Worm (Caenorhabditis elegans) whole organism, late embryonic: ENCODE data around the gene ceh-36.

Source experiments
- C38D4.7 ChIP-seq: fragments of 200-800 bp; sonication (Bioruptor generic); optimal IDR thresholded peaks from 2 replicates; lab custom pipeline; 2018; ENCODE audit warnings: mild to moderate bottlenecking, missing genetic modification characterization, moderate library complexity, missing compliant biosample characterization
- F13H6.1 ChIP-seq: sonication (generic microtip); optimal IDR thresholded peaks from 2 replicates; lab custom pipeline; 2016; ENCODE audit warnings: missing genetic modification characterization, missing compliant biosample characterization
- K02D7.2 ChIP-seq: sonication (generic microtip); optimal IDR thresholded peaks from 2 replicates; lab custom pipeline; 2017; ENCODE audit warnings: mild to moderate bottlenecking, missing genetic modification characterization, missing compliant biosample characterization
- Y22D7AL.16 ChIP-seq: sonication (generic microtip); optimal IDR thresholded peaks from 2 replicates; lab custom pipeline; 2016; ENCODE audit warnings: missing genetic modification characterization, missing compliant biosample characterization
- ceh-18 ChIP-seq: sonication (generic microtip); optimal IDR thresholded peaks from 2 replicates; lab custom pipeline; 2016; ENCODE audit warnings: missing genetic modification characterization, missing compliant biosample characterization
- ceh-2 ChIP-seq: sonication (generic microtip); optimal IDR thresholded peaks from 2 replicates; lab custom pipeline; 2016; ENCODE audit warnings: missing genotype, missing genetic modification characterization, missing compliant biosample characterization
- ceh-31 ChIP-seq: sonication (generic microtip); optimal IDR thresholded peaks from 2 replicates; lab custom pipeline; 2016; ENCODE audit warnings: missing genetic modification characterization, missing compliant biosample characterization
- ceh-34 ChIP-seq: sonication (generic microtip); optimal IDR thresholded peaks from 2 replicates; lab custom pipeline; 2016; ENCODE audit warnings: mild to moderate bottlenecking, missing genetic modification characterization, missing compliant biosample characterization
- ceh-45 ChIP-seq: fragments of 200-800 bp; sonication (Bioruptor generic); IDR thresholded peaks from 2 replicates; pipeline ENCODE4 v1.3.6; 2022; ENCODE audit warnings: missing genetic modification reagents, missing genetic modification characterization, missing compliant biosample characterization
- ceh-6 ChIP-seq: fragments of 200-800 bp; sonication (Bioruptor generic); optimal IDR thresholded peaks from 2 replicates; lab custom pipeline; 2018; ENCODE audit warnings: mild to moderate bottlenecking, missing genetic modification characterization, missing compliant biosample characterization
- ceh-9 ChIP-seq: sonication (generic microtip); optimal IDR thresholded peaks from 2 replicates; lab custom pipeline; 2016; ENCODE audit warnings: mild to moderate bottlenecking, missing genetic modification characterization, inconsistent platforms, missing compliant biosample characterization
- che-1 ChIP-seq: sonication (generic microtip); optimal IDR thresholded peaks from 2 replicates; lab custom pipeline; 2016; ENCODE audit warnings: mild to moderate bottlenecking, missing genetic modification characterization, missing compliant biosample characterization
- dmd-4 ChIP-seq: sonication (generic microtip); optimal IDR thresholded peaks from 2 replicates; lab custom pipeline; 2016; ENCODE audit warnings: borderline replicate concordance, missing genetic modification characterization, missing compliant biosample characterization
- dve-1 ChIP-seq: sonication (generic microtip); optimal IDR thresholded peaks from 2 replicates; lab custom pipeline; 2017; ENCODE audit warnings: antibody characterized with exemption, mild to moderate bottlenecking, missing genetic modification characterization, missing compliant biosample characterization
- elt-4 ChIP-seq: sonication (generic microtip); optimal IDR thresholded peaks from 2 replicates; lab custom pipeline; 2016; ENCODE audit warnings: missing genetic modification characterization, missing compliant biosample characterization
- ets-4 ChIP-seq: sonication (generic microtip); optimal IDR thresholded peaks from 2 replicates; lab custom pipeline; 2016; ENCODE audit warnings: missing genetic modification characterization, missing compliant biosample characterization
- fkh-10 ChIP-seq: fragments of 150-350 bp; optimal IDR thresholded peaks from 2 replicates; lab custom pipeline; 2014; ENCODE audit warnings: missing biosample characterization, missing genetic modification reagents, missing genetic modification characterization
- gmeb-2 ChIP-seq: sonication (generic microtip); optimal IDR thresholded peaks from 2 replicates; lab custom pipeline; 2016; ENCODE audit warnings: missing genetic modification characterization, inconsistent platforms, missing compliant biosample characterization
- hlh-15 ChIP-seq: sonication (generic microtip); optimal IDR thresholded peaks from 2 replicates; lab custom pipeline; 2016; ENCODE audit warnings: missing genetic modification characterization, missing compliant biosample characterization
- hlh-30 ChIP-seq: sonication (generic microtip); optimal IDR thresholded peaks from 2 replicates; lab custom pipeline; 2017; ENCODE audit warnings: antibody characterized with exemption, missing genetic modification characterization, missing compliant biosample characterization; ENCODE audit not compliant: insufficient read depth
- hlh-6 ChIP-seq: sonication (generic microtip); optimal IDR thresholded peaks from 2 replicates; lab custom pipeline; 2016; ENCODE audit warnings: missing genotype, missing genetic modification characterization, missing compliant biosample characterization
- hlh-8 ChIP-seq: sonication (generic microtip); optimal IDR thresholded peaks from 2 replicates; lab custom pipeline; 2016; ENCODE audit warnings: missing genotype, missing genetic modification characterization, missing compliant biosample characterization
- lim-6 ChIP-seq: sonication (generic microtip); optimal IDR thresholded peaks from 2 replicates; lab custom pipeline; 2016; ENCODE audit warnings: missing genetic modification characterization, missing compliant biosample characterization
- madf-2 ChIP-seq: sonication (generic microtip); optimal IDR thresholded peaks from 2 replicates; lab custom pipeline; 2017; ENCODE audit warnings: missing genetic modification characterization, missing compliant biosample characterization
- nfya-1 ChIP-seq: sonication (generic microtip); optimal IDR thresholded peaks from 2 replicates; lab custom pipeline; 2017; ENCODE audit warnings: missing genetic modification characterization, mild to moderate bottlenecking, missing compliant biosample characterization, antibody characterized with exemption, moderate library complexity
- pat-9 ChIP-seq: fragments of 200-800 bp; sonication (Bioruptor generic); optimal IDR thresholded peaks from 2 replicates; lab custom pipeline; 2018; ENCODE audit warnings: mild to moderate bottlenecking, missing genetic modification characterization, moderate library complexity, missing compliant biosample characterization
- pax-1 ChIP-seq: fragments of 150-350 bp; optimal IDR thresholded peaks from 2 replicates; lab custom pipeline; 2014; ENCODE audit warnings: missing biosample characterization, missing genetic modification characterization
- pqm-1 ChIP-seq: sonication (generic microtip); optimal IDR thresholded peaks from 2 replicates; lab custom pipeline; 2016; ENCODE audit warnings: missing genetic modification characterization, missing compliant biosample characterization
- pros-1 ChIP-seq: fragments of 150-350 bp; optimal IDR thresholded peaks from 2 replicates; lab custom pipeline; 2014; ENCODE audit warnings: missing biosample characterization, missing genetic modification reagents, missing genetic modification characterization
- ref-2 ChIP-seq: sonication (generic microtip); optimal IDR thresholded peaks from 2 replicates; lab custom pipeline; 2016; ENCODE audit warnings: missing genetic modification characterization, missing compliant biosample characterization
- sox-2 ChIP-seq: fragments of 200-800 bp; sonication (Bioruptor generic); IDR thresholded peaks from 2 replicates; pipeline ENCODE4 v1.3.6; 2022; ENCODE audit warnings: missing genetic modification reagents, missing genetic modification characterization, missing compliant biosample characterization
- sox-4 ChIP-seq: sonication (generic microtip); optimal IDR thresholded peaks from 2 replicates; lab custom pipeline; 2017; ENCODE audit warnings: mild to moderate bottlenecking, missing genetic modification characterization, inconsistent platforms, missing compliant biosample characterization
- tbx-2 ChIP-seq: sonication (generic microtip); optimal IDR thresholded peaks from 2 replicates; lab custom pipeline; 2016; ENCODE audit warnings: missing genetic modification characterization, missing compliant biosample characterization
- tbx-7 ChIP-seq: sonication (generic microtip); optimal IDR thresholded peaks from 2 replicates; lab custom pipeline; 2016; ENCODE audit warnings: missing genotype, missing genetic modification characterization, missing compliant biosample characterization
- ttx-3 ChIP-seq: sonication (generic microtip); optimal IDR thresholded peaks from 2 replicates; lab custom pipeline; 2016; ENCODE audit warnings: missing genetic modification reagents, missing genetic modification characterization, missing compliant biosample characterization
- unc-3 ChIP-seq, 2 experiments: fragments of 200-800 bp in 1 of 2; sonication (Bioruptor generic) in 1 of 2; sonication (generic microtip) in 1 of 2; conservative IDR thresholded peaks in 1 of 2; optimal IDR thresholded peaks in 1 of 2; 2 replicates each; pipeline versions ENCODE4 v1.3.6 to Lab custom; 2016 to 2022; ENCODE audit warnings: missing compliant biosample characterization in 2 of 2, missing genetic modification characterization in 2 of 2, missing genetic modification reagents in 1 of 2
- unc-42 ChIP-seq: sonication (generic microtip); optimal IDR thresholded peaks from 2 replicates; lab custom pipeline; 2016; ENCODE audit warnings: missing genotype, missing genetic modification characterization, missing compliant biosample characterization
- unc-55 ChIP-seq: sonication (generic microtip); optimal IDR thresholded peaks from 2 replicates; lab custom pipeline; 2017; ENCODE audit warnings: missing biosample characterization, missing genetic modification reagents, missing genetic modification characterization
- unc-86 ChIP-seq: sonication (generic microtip); optimal IDR thresholded peaks from 2 replicates; lab custom pipeline; 2016; ENCODE audit warnings: missing genetic modification characterization, missing compliant biosample characterization
- zip-5 ChIP-seq: sonication (generic microtip); optimal IDR thresholded peaks from 2 replicates; lab custom pipeline; 2016; ENCODE audit warnings: missing genetic modification characterization, missing compliant biosample characterization
- ztf-16 ChIP-seq: sonication (generic microtip); optimal IDR thresholded peaks from 2 replicates; lab custom pipeline; 2017; ENCODE audit warnings: missing genetic modification characterization, missing compliant biosample characterization

ceh-36 gene

DNA sequence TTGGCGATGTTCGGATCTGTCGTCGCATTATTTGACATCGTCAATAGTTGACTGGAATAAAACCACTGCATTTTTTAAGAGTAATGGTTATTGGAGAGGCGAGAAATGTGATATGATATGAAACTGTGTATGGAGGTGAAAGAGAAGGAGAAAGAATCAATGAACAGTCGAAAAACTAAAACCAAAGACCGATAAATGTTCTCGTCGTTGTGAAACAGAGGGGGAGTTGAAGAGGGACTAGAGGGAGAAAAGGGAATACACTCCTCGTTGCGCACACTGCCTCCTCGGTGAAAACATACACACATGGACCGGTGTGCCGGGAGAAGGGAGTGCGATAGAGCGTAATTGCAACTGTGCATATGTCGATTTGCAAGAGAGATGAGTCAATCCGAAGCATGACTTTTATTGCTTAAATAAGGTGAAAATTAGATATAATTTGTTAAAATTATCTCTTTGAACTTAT lies 16.8 kb downstream of the ceh-36 start, which contains the start of gene sym-4 (continued):
- TF ChIP-seq unc-3 (GFP tag; conservative IDR thresholded peaks at IDR 0.05; lab: Robert Waterston, UW) (no peak), unc-3 (tag; optimal IDR thresholded peaks at IDR 0.05; lab: Kevin White, UChicago) (no peak), hlh-8 (tag; lab: Kevin White, UChicago) (peak; percentile 82), ref-2 (tag; lab: Kevin White, UChicago) (peak; percentile 59), unc-55 (GFP tag; lab: Kevin White, UChicago) (peak; percentile 22), sox-2 (GFP tag; lab: Robert Waterston, UW) (no peak), ztf-16 (tag; lab: Kevin White, UChicago) (no peak), tbx-7 (tag; lab: Kevin White, UChicago) (no peak), ceh-6 (GFP tag; lab: Kevin White, UChicago) (peak; percentile 35), tbx-2 (tag; lab: Kevin White, UChicago) (peak; percentile 71), ceh-45 (0 out of 2 replicates have a peak, but pooled peaks have one; percentile 50), ceh-34 (peak; percentile 68), gmeb-2 (tag; lab: Kevin White, UChicago) (no peak), ets-4 (tag; lab: Kevin White, UChicago) (peak; percentile 57), zip-5 (tag; lab: Kevin White, UChicago) (no peak), unc-86 (tag; lab: Kevin White, UChicago) (no peak), dmd-4 (tag; lab: Kevin White, UChicago) (no peak), sox-4 (no peak), ceh-18 (tag; lab: Kevin White, UChicago) (peak; percentile 87), K02D7.2 (tag; lab: Kevin White, UChicago) (no peak), pax-1 (tag; lab: Kevin White, UChicago) (no peak), madf-2 (tag; lab: Kevin White, UChicago) (no peak), nfya-1 (tag; lab: Kevin White, UChicago) (peak; percentile 77), lim-6 (tag; lab: Kevin White, UChicago) (no peak), unc-42 (tag; lab: Kevin White, UChicago) (peak; percentile 83), pqm-1 (tag; lab: Kevin White, UChicago) (peak; percentile 38), ceh-31 (peak; percentile 77), ttx-3 (no peak), dve-1 (peak; percentile 60), hlh-15 (tag; lab: Kevin White, UChicago) (no peak), hlh-30 (tag; lab: Kevin White, UChicago) (peak; percentile 75), pros-1 (tag; lab: Kevin White, UChicago) (peak; percentile 12), hlh-6 (tag; lab: Kevin White, UChicago) (no peak), pat-9 (tag; lab: Kevin White, UChicago) (no peak), fkh-10 (GFP tag; lab: Kevin White, UChicago) (no peak), che-1 (tag; lab: Kevin White, UChicago) (no peak), ceh-9 (tag; lab: Kevin White, UChicago) (no peak), F13H6.1 (no peak), ceh-2 (no peak), elt-4 (tag; lab: Kevin White, UChicago) (no peak)

ce11 chrX:14165156-14165555 lies 21.2 kb downstream of the ceh-36 start:
- TF ChIP-seq Y22D7AL.16 (tag; lab: Kevin White, UChicago) = no peak
- TF ChIP-seq K02D7.2 (tag; lab: Kevin White, UChicago) = no peak
- TF ChIP-seq ceh-31 = no peak
- TF ChIP-seq dmd-4 (tag; lab: Kevin White, UChicago) = no peak
- TF ChIP-seq C38D4.7 (GFP tag; lab: Kevin White, UChicago) = no peak
- TF ChIP-seq, all 69 proteins: peak for 0
